Fruit fly (Drosophila melanogaster) whole organism, larva: ENCODE measurements around the gene Reph.
A peak's percentile ranks its signal among the peaks of the same experiment; 100 is the strongest.

Experiments
- noc ChIP-seq: fragments of 200-800 bp; sonication (Bioruptor generic); optimal IDR thresholded peaks from 3 replicates; lab custom pipeline; 2019; ENCODE audit warnings: missing biosample characterization, mild to moderate bottlenecking, missing genetic modification characterization, moderate library complexity

The Reph gene

dm6 chr2L:3778157-3779060 lies 24.9 kb upstream of the Reph start:
- TF ChIP-seq noc (tag; lab: Kevin White, UChicago), result peak; percentile 28

DNA sequence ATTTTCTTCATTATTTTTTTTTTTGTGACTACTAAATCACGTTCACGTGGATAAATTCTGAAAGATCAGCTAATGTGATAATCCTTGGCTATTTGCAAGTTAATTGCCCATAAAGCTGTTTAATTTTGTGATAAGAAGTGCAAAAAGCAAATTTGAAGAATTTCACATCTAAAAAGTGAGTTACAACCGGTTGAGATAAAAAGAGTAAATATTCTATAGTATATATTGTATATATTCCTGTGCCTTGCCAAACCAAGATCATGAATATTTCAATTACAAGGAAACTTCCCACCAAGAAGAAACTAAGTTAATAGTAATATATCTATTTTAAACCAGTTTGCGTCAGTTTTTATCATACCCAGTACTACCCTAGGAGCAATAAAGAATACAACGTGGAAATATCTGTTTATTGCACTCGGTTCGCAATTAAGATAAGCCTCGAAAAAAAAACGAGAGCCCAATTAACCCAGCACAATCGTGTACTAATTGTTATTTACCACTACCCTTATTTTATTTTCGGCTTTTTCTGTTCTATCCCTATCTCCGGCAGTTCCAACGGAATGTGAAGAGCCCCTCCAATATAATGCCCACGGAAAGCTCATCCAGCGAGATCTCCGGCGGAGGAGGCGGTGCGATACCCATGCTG lies 24.1 kb upstream of the Reph start:
- peak; percentile 71 for TF ChIP-seq noc (tag; lab: Kevin White, UChicago)

DNA sequence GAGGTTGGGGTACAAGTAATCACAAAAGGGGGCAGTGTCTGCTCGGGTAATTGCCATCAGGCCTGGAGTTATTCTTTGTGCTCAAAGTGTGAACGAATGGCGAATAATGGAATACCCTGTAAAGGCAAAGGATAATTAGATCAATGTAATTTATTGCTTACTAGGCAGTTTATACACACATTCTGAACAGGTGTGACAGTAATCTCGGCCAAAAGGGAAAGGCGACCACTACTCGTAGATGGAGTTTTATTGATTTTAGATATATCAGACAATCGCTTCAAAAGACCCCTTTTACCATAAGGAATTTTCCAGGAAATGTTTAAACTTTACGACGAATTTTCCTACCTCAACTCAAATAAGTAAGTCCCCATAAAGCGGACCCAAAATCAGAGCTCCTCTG lies 22.8 kb upstream of the Reph start:
- TF ChIP-seq noc (tag; lab: Kevin White, UChicago), result no peak

DNA sequence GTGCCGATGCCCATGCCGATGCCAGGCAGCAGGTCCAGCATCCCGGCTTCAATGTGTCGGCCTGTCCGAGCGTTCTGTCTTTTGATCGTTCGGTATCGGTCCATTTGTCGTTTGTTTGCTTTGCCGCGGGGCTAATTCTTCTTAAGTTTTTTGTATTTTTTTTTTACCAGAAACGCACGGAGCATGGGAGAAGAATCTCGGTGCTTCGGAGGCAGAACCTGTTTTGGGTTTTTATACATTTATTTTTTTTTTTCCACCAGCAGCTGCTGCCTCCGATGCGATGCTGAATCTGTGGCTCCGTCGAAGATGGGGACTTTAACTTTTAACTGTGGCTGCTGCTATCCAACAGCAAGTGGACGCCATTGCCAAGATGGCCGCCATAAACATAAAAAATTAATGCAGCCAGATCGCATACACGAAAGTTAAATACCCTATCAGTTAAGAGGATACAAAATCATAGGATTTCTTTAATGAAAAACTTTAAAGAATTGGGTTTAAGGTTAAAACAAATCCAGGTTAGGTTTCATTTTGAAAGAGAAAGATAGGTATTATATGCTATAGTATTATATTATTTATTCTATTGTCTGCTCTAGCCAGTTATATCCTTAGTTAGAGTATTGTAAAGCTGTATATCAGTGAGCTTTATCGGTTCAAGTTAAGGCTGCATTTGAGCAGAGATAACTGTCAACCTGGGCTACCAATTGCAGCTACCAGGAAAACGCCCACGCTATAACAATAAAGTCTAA lies 22.0 kb upstream of the Reph start:
- TF ChIP-seq noc (tag; lab: Kevin White, UChicago), result peak; percentile 38

- no peak for TF ChIP-seq noc (tag; lab: Kevin White, UChicago)
Measured at dm6 chr2L:3784268-3784997, 18.9 kb upstream of the Reph start, which contains the start of gene CG31960. Gene CG31960 (plus strand): TSS chr2L:3784947.

DNA sequence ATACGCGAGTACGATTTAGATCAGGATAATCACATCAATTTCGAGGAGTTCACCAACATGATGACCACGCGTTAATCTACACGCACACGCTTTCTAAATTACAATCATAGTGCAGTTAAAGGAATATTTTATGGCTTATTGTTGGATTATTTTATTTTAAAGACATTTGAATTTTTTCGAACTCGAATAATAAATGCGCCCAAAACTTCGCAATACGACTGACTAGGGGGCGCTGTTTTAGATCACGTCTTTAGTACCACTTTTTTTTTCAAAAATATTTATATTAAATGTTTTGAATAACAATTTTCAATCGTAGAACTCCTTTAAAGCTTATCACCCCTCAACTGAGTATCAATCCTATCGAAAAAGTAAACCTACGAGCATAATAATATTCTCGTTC lies 17.9 kb upstream of the Reph start:
- no peak for TF ChIP-seq noc (tag; lab: Kevin White, UChicago)

DNA sequence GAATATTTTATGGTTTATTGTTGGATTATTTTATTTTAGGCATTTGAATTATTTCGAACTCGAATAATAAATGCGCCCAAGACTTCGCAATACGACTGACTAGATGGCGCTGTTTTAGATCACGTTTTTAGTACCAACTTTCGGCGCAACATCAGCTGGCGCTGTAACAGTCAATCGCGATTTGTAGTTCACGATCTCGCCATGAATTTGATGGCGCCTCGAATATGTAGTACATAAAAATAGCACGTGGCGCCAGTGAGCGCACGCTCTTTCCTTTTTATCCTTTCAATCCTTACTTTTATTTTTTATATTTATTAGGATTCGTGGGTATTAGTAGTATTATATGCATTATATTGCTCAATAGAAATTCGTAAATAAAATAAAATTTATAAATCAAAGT lies 17.1 kb upstream of the Reph start:
- no peak for TF ChIP-seq noc (tag; lab: Kevin White, UChicago)

DNA sequence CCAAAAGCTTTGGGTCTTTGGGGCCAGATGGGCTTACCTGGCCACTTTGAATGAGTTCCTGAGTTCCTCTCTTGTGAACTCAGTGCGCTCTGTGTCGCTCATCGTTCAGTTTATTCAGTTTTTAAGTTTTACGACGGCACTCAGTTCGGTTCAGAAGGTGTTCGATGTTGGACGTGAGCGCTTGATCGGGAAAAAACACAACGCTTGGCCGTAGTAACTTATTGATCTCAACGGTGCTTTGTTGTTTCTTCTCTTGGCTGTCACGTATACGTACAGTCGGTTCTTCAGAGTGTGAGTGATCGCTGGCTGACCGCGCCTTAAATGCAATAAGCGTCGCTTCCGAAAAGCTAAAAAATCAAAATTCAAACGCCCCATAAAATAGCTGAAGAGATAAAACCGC lies 16.3 kb upstream of the Reph start, which contains the start of gene bark:
Gene bark (plus strand): TSS at position 140 of the 400 bp plus-strand sequence.
- peak; percentile 39 for TF ChIP-seq noc (tag; lab: Kevin White, UChicago)

- TF ChIP-seq noc (tag; lab: Kevin White, UChicago), result no peak
Measured at dm6 chr2L:3788150-3788549, 15.2 kb upstream of the Reph start.

DNA sequence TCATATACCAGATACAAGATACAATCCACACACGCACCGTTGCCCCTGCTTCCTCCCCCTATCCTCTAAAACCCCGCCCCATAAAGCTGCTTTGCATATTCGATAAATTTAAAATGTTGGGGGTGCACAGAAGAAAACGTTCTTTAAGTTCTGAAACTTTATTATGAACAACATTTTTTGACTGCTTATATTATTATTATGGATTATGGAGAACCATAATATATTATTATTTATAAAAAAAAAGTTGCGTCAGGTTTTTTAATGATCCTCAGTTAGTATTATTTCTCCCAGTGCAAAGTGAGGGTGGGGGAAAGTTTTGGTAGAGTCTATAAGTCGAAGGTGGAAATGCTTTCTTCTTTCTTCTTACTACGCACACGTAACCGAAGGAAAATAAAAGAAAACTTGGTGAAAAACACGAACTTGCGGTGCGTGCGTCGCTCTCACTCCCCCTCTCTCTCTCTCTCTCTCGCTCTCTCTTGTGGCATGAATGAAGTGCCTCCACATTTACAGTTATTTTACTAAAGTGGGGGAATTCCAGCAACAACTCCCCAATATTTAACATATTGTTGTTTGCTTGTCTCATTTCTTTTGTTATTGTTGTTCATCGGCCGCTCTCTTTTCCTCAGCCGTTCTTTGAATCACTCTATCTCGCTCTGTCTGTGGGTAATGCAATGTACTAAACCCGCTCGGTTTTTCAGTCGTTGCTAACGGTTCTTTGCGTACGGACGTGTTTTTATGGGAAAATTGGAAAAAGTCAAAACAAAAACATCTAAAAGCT lies 13.9 kb upstream of the Reph start:
- peak; percentile 21 for TF ChIP-seq noc (tag; lab: Kevin White, UChicago)

DNA sequence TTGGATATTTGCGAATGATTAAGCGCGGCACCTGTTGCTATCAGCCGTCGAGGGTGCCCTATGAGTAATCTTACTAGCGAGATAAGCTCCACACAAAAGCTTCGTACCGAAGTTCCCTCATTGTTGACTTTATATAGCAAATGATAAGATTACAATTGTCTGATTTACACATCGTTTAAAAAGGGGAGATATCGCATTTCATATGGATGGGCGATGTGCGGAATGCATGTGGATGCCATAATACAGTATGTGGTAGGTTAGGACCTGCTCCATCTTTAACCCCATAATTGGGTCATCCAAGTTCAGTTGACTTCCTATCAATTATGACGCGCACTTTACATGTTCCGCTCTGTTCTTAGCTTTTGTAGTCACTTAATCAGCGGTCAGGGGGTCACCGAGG lies 11.7 kb upstream of the Reph start:
- no peak for TF ChIP-seq noc (tag; lab: Kevin White, UChicago)

- peak; percentile 91 for TF ChIP-seq noc (tag; lab: Kevin White, UChicago)
Measured at dm6 chr2L:3802818-3803456, 408 bp upstream of the Reph start.

dm6 chr2L:3804641-3805273 lies 1.4 kb downstream of the Reph start:
- TF ChIP-seq noc (tag; lab: Kevin White, UChicago), result peak; percentile 76
